Fruit fly (Drosophila melanogaster) Kc167 (cell line): Measurements from ENCODE around the gene Mat89Ba.

Experiments
- Sin3A ChIP-seq: fragments of >200 bp; optimal IDR thresholded peaks from 2 replicates; lab custom pipeline; 2018; ENCODE audit warnings: missing external identifiers
- insv ChIP-seq: fragments of >200 bp; optimal IDR thresholded peaks from 3 replicates; lab custom pipeline; 2018; ENCODE audit warnings: missing external identifiers

DNA sequence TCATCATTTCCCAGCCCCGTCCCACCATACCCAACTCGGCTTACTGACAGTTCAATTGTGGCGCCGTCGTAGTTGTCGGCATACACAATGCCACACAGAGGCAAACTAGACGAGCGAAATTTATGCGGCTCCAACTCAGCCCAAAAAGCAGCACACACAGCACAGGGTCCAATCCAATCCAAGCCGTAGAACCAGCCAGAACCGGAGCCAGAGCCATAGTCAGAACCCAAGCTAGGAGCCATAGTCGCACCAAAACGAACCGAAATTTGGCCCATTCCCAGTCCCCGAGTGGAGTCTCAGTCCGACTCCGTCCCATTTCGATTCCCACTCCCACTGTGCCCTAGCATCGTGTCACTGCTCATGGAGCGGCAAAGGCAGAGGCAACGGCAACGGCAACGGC lies 51.4 kb downstream of the Mat89Ba start:
- TF ChIP-seq insv (lab: Kevin White, UChicago) (no peak), Sin3A (lab: Kevin White, UChicago) (no peak)
